Fruit fly (Drosophila melanogaster) whole organism, embryonic: ENCODE data around the gene Antp.

ENCODE experiments used
- BtbVII ChIP-seq: fragments of 200-800 bp; sonication (Bioruptor generic); optimal IDR thresholded peaks from 3 replicates; lab custom pipeline; 2017; ENCODE audit warnings: missing biosample characterization, mild to moderate bottlenecking, missing genetic modification characterization
- CG10147 ChIP-seq: fragments of 200-800 bp; sonication (Bioruptor generic); optimal IDR thresholded peaks from 2 replicates; lab custom pipeline; 2019; ENCODE audit warnings: missing biosample characterization, mild to moderate bottlenecking, missing genetic modification characterization, moderate library complexity
- CG4854 ChIP-seq: fragments of 200-800 bp; sonication (Bioruptor generic); optimal IDR thresholded peaks from 2 replicates; lab custom pipeline; 2016; ENCODE audit warnings: missing biosample characterization, missing genetic modification characterization, inconsistent platforms
- CG8478 ChIP-seq: fragments of >200 bp; optimal IDR thresholded peaks from 2 replicates; lab custom pipeline; 2018
- NK7.1 ChIP-seq: fragments of 200-800 bp; sonication (Bioruptor generic); optimal IDR thresholded peaks from 3 replicates; lab custom pipeline; 2016; ENCODE audit warnings: missing biosample characterization, missing genetic modification characterization
- Sry-β ChIP-seq: fragments of 200-800 bp; sonication (Bioruptor generic); optimal IDR thresholded peaks from 2 replicates; lab custom pipeline; 2018; ENCODE audit warnings: missing biosample characterization, mild to moderate bottlenecking, missing genetic modification characterization, moderate library complexity
- chinmo ChIP-seq: fragments of 200-800 bp; sonication (Bioruptor generic); IDR thresholded peaks from 4 replicates; pipeline ENCODE4 v1.3.6; 2022; ENCODE audit warnings: missing biosample characterization, missing genetic modification characterization; ENCODE audit not compliant: partially characterized antibody
- dm ChIP-seq: fragments of 200-800 bp; sonication (Bioruptor generic); optimal IDR thresholded peaks from 3 replicates; lab custom pipeline; 2016; ENCODE audit warnings: missing biosample characterization, missing genetic modification characterization
- h ChIP-seq: fragments of >200 bp; optimal IDR thresholded peaks from 2 replicates; lab custom pipeline; 2017
- hbn ChIP-seq: fragments of 200-800 bp; sonication (Bioruptor generic); IDR thresholded peaks from 2 replicates; pipeline ENCODE4 v1.3.6; 2022; ENCODE audit warnings: missing biosample characterization, missing genetic modification characterization; ENCODE audit not compliant: partially characterized antibody
- pnt ChIP-seq: fragments of 200-800 bp; sonication (Bioruptor generic); optimal IDR thresholded peaks from 3 replicates; lab custom pipeline; 2016; ENCODE audit warnings: missing biosample characterization, missing genetic modification characterization
- slp2 ChIP-seq: fragments of 200-800 bp; sonication (Bioruptor generic); optimal IDR thresholded peaks from 2 replicates; lab custom pipeline; 2016; ENCODE audit warnings: missing biosample characterization, missing genetic modification characterization

- TF ChIP-seq hbn (GFP tag; lab: Robert Waterston, UW) (no peak), BtbVII (no peak), slp2 (GFP tag; lab: Kevin White, UChicago) (no peak), chinmo (GFP tag; lab: Robert Waterston, UW) (no peak), NK7.1 (GFP tag; lab: Kevin White, UChicago) (no peak), CG8478 (lab: Kevin White, UChicago) (no peak), dm (no peak), Sry-β (GFP tag; lab: Kevin White, UChicago) (no peak), CG4854 (GFP tag; lab: Kevin White, UChicago) (no peak), h (lab: Kevin White, UChicago) (no peak), pnt (no peak), CG10147 (GFP tag; lab: Kevin White, UChicago) (no peak)
These were observed 135.1 kb downstream of the Antp start, which contains the start of gene ftz for dm6 chr3R:6863769-6864393.
